Fruit fly (Drosophila melanogaster): Measurements from ENCODE around the gene Had1.

The Had1 gene

dm6 chrX:16303636-16304035 lies 4.8 kb downstream of the Had1 start, which contains the start of gene CG3679 (continued):
- TF ChIP-seq stwl (tag; optimal IDR thresholded peaks at IDR 0.05) (peak; percentile 28), CG9797 (GFP tag; optimal IDR thresholded peaks at IDR 0.05) (no peak), Bdp1 (GFP tag; optimal IDR thresholded peaks at IDR 0.05) (no peak), caup (GFP tag; optimal IDR thresholded peaks at IDR 0.05; ENCODE audit: severe bottlenecking) (no peak), CG14710 (tag; optimal IDR thresholded peaks at IDR 0.05) (peak; percentile 35), pzg (GFP tag; optimal IDR thresholded peaks at IDR 0.05) (peak; percentile 38), HHEX (GFP tag; optimal IDR thresholded peaks at IDR 0.05) (no peak), CG7963 (GFP tag; IDR thresholded peaks at IDR 0.05; ENCODE audit: partially characterized antibody) (peak; percentile 70), CG10321 (GFP tag; IDR thresholded peaks at IDR 0.05) (no peak), ato (GFP tag; IDR thresholded peaks at IDR 0.05; ENCODE audit: partially characterized antibody) (no peak), Bgb (GFP tag; IDR thresholded peaks at IDR 0.05; ENCODE audit: partially characterized antibody) (peak; percentile 78), fd64A (GFP tag; optimal IDR thresholded peaks at IDR 0.05) (no peak), Pdp1 (GFP tag; optimal IDR thresholded peaks at IDR 0.05) (no peak), BEAF-32 (GFP tag; optimal IDR thresholded peaks at IDR 0.05) (peak; percentile 59), vnd (GFP tag; IDR thresholded peaks at IDR 0.05; ENCODE audit: partially characterized antibody) (peak; percentile 20; the same call in 2 of the 3 replicates), HLH4C (GFP tag; IDR thresholded peaks at IDR 0.05; ENCODE audit: partially characterized antibody) (peak; percentile 78), Dp (GFP tag; optimal IDR thresholded peaks at IDR 0.05) (peak; percentile 74), CG15269 (tag; optimal IDR thresholded peaks at IDR 0.05) (no peak), gro (GFP tag; optimal IDR thresholded peaks at IDR 0.05) (no peak), Xrp1 (GFP tag; IDR thresholded peaks at IDR 0.05) (0 out of 2 replicates have a peak, but pooled peaks have one; percentile 10), mld (GFP tag; IDR thresholded peaks at IDR 0.05; ENCODE audit: partially characterized antibody) (peak; percentile 65; the same call in 1 of the 3 replicates), Sox102F (GFP tag; optimal IDR thresholded peaks at IDR 0.05) (no peak), chinmo (GFP tag; IDR thresholded peaks at IDR 0.05; ENCODE audit: partially characterized antibody) (0 out of 4 replicates have a peak, but pooled peaks have one; percentile 39), CG1024 (GFP tag; IDR thresholded peaks at IDR 0.05) (0 out of 2 replicates have a peak, but pooled peaks have one; percentile 31), Trl (optimal IDR thresholded peaks at IDR 0.05) (no peak), Trl (GFP tag; optimal IDR thresholded peaks at IDR 0.05) (no peak), CG2116 (GFP tag; optimal IDR thresholded peaks at IDR 0.05) (peak; percentile 75), wdn (GFP tag; IDR thresholded peaks at IDR 0.05) (no peak), Dip3 (GFP tag; optimal IDR thresholded peaks at IDR 0.05) (no peak), nerfin-2 (GFP tag; IDR thresholded peaks at IDR 0.05; ENCODE audit: partially characterized antibody) (peak; percentile 69), pita (GFP tag; optimal IDR thresholded peaks at IDR 0.05) (no peak), hb (GFP tag; IDR thresholded peaks at IDR 0.05; ENCODE audit: partially characterized antibody) (peak; percentile 55; the same call in 2 of the 3 replicates), Dll (GFP tag; IDR thresholded peaks at IDR 0.05; ENCODE audit: partially characterized antibody) (peak; percentile 68), CG32772 (GFP tag; IDR thresholded peaks at IDR 0.05) (no peak), knrl (GFP tag; IDR thresholded peaks at IDR 0.05; ENCODE audit: partially characterized antibody) (peak; percentile 60; the same call in 2 of the 3 replicates), CG17328 (GFP tag; IDR thresholded peaks at IDR 0.05) (no peak), row (GFP tag; IDR thresholded peaks at IDR 0.05) (peak; percentile 60), Dref (GFP tag; IDR thresholded peaks at IDR 0.05) (peak; percentile 84), CG2712 (tag; optimal IDR thresholded peaks at IDR 0.05) (peak; percentile 58), vfl (GFP tag; optimal IDR thresholded peaks at IDR 0.05) (no peak), maf-S (GFP tag; optimal IDR thresholded peaks at IDR 0.05) (no peak), dan (GFP tag; IDR thresholded peaks at IDR 0.05) (no peak), Fer2 (tag; optimal IDR thresholded peaks at IDR 0.05) (no peak), CG6791 (GFP tag; IDR thresholded peaks at IDR 0.05; ENCODE audit: partially characterized antibody) (peak; percentile 82), CG16813 (GFP tag; IDR thresholded peaks at IDR 0.05; ENCODE audit: partially characterized antibody) (peak; percentile 66), unc-4 (GFP tag; IDR thresholded peaks at IDR 0.05; ENCODE audit: partially characterized antibody) (peak; percentile 62; the same call in 1 of the 2 replicates), ttk (GFP tag; IDR thresholded peaks at IDR 0.05) (no peak), CG4282 (GFP tag; optimal IDR thresholded peaks at IDR 0.05) (no peak)

Measured in whole organism, embryonic.